Fruit fly (Drosophila melanogaster) whole organism, embryonic: ENCODE results near the gene CG33947.

ENCODE experiments used
- Blimp-1 ChIP-seq: fragments of 200-800 bp; sonication (Bioruptor generic); optimal IDR thresholded peaks from 3 replicates; lab custom pipeline; 2018; ENCODE audit warnings: missing biosample characterization, missing genetic modification characterization, mild to moderate bottlenecking, moderate library complexity, missing genetic modification reagents
- CG11560 ChIP-seq: fragments of 200-800 bp; sonication (Bioruptor generic); IDR thresholded peaks from 3 replicates; pipeline ENCODE4 v1.3.6; 2022; ENCODE audit warnings: missing biosample characterization, missing genetic modification characterization
- CG6689 ChIP-seq: fragments of 200-800 bp; sonication (Bioruptor generic); IDR thresholded peaks from 2 replicates; pipeline ENCODE4 v1.3.6; 2022; ENCODE audit warnings: missing biosample characterization, missing genetic modification characterization
- CG8359 ChIP-seq: fragments of 200-800 bp; sonication (Bioruptor generic); optimal IDR thresholded peaks from 2 replicates; lab custom pipeline; 2017; ENCODE audit warnings: missing biosample characterization, mild to moderate bottlenecking, missing genetic modification characterization, borderline replicate concordance
- CG8765 ChIP-seq: fragments of 200-800 bp; sonication (Bioruptor generic); IDR thresholded peaks from 2 replicates; pipeline ENCODE4 v1.3.6; 2022; ENCODE audit warnings: missing biosample characterization, missing genetic modification characterization
- gro ChIP-seq: fragments of 200-800 bp; sonication (Bioruptor generic); optimal IDR thresholded peaks from 2 replicates; lab custom pipeline; 2016; ENCODE audit warnings: missing biosample characterization, missing genetic modification characterization

dm6 chr3L:11119396-11119900 is 23.2 kb downstream of the CG33947 start:
- no peak for TF ChIP-seq Blimp-1 (GFP tag; lab: Kevin White, UChicago)
- no peak for TF ChIP-seq CG11560 (tag; lab: Robert Waterston, UW)
- TF ChIP-seq CG6689 (GFP tag; lab: Robert Waterston, UW) = no peak
- TF ChIP-seq gro = no peak
- no peak for TF ChIP-seq CG8765
- TF ChIP-seq CG8359 = no peak
